Worm (Caenorhabditis elegans) whole organism, L2 larva: ENCODE results near the gene gly-20.
A peak's percentile ranks its signal among the peaks of the same experiment; 100 is the strongest.
"Not testable (repeated sequence)": the region's sequence is repeated elsewhere in the genome, so short reads cannot be mapped to it uniquely, and the experiment has no call there.

Experiments used
- C34F6.9 ChIP-seq: fragments of 150-350 bp; optimal IDR thresholded peaks from 2 replicates; lab custom pipeline; 2014; ENCODE audit warnings: missing biosample characterization, missing genetic modification characterization
- R02D3.7 ChIP-seq: fragments of 150-350 bp; optimal IDR thresholded peaks from 2 replicates; lab custom pipeline; 2014; ENCODE audit warnings: missing biosample characterization, missing genetic modification characterization
- Y55F3AM.14 ChIP-seq: fragments of 200-800 bp; sonication (Bioruptor generic); optimal IDR thresholded peaks from 2 replicates; lab custom pipeline; 2018; ENCODE audit warnings: mild to moderate bottlenecking, missing genetic modification characterization, missing compliant biosample characterization
- ZK546.5 ChIP-seq: sonication (generic microtip); optimal IDR thresholded peaks from 2 replicates; lab custom pipeline; 2017; ENCODE audit warnings: missing biosample characterization, missing genetic modification characterization
- alr-1 ChIP-seq: fragments of 150-350 bp; optimal IDR thresholded peaks from 2 replicates; lab custom pipeline; 2014; ENCODE audit warnings: missing biosample characterization, missing genetic modification characterization
- ama-1 ChIP-seq: fragments of 150-350 bp; optimal IDR thresholded peaks from 2 replicates; lab custom pipeline; 2018; ENCODE audit warnings: inconsistent platforms
- blmp-1 ChIP-seq: sonication (generic microtip); optimal IDR thresholded peaks from 2 replicates; lab custom pipeline; 2017; ENCODE audit warnings: missing genetic modification characterization, mild to moderate bottlenecking, missing compliant biosample characterization, antibody characterized with exemption, moderate library complexity; ENCODE audit not compliant: insufficient read depth
- ceh-16 ChIP-seq: fragments of 150-350 bp; optimal IDR thresholded peaks from 2 replicates; lab custom pipeline; 2014; ENCODE audit warnings: missing biosample characterization, missing genetic modification characterization
- ceh-82 ChIP-seq: fragments of 150-350 bp; optimal IDR thresholded peaks from 2 replicates; lab custom pipeline; 2014; ENCODE audit warnings: missing biosample characterization, missing genetic modification characterization
- crh-2 ChIP-seq: sonication (generic microtip); optimal IDR thresholded peaks from 2 replicates; lab custom pipeline; 2017; ENCODE audit warnings: missing biosample characterization, missing genetic modification characterization
- dmd-4 ChIP-seq: sonication (generic microtip); optimal IDR thresholded peaks from 2 replicates; lab custom pipeline; 2017; ENCODE audit warnings: missing biosample characterization, missing genetic modification characterization
- elt-1 ChIP-seq: fragments of 150-350 bp; optimal IDR thresholded peaks from 2 replicates; lab custom pipeline; 2014; ENCODE audit warnings: missing biosample characterization, missing genetic modification characterization
- elt-3 ChIP-seq: sonication (generic microtip); optimal IDR thresholded peaks from 2 replicates; lab custom pipeline; 2017; ENCODE audit warnings: missing biosample characterization, missing genetic modification characterization
- gmeb-1 ChIP-seq: fragments of 150-350 bp; optimal IDR thresholded peaks from 2 replicates; lab custom pipeline; 2014; ENCODE audit warnings: missing biosample characterization, missing genetic modification characterization
- lin-13 ChIP-seq: fragments of 150-350 bp; optimal IDR thresholded peaks from 2 replicates; lab custom pipeline; 2014; ENCODE audit warnings: missing biosample characterization, missing genetic modification reagents, missing genetic modification characterization
- lin-39 ChIP-seq: fragments of 150-350 bp; optimal IDR thresholded peaks from 2 replicates; lab custom pipeline; 2014; ENCODE audit warnings: missing biosample characterization, missing genetic modification reagents, missing genetic modification characterization
- lsy-2 ChIP-seq, 2 experiments: fragments of 150-350 bp in 1 of 2; sonication (generic microtip) in 1 of 2; optimal IDR thresholded peaks; 2 replicates each; lab custom pipeline; 2014 to 2017; ENCODE audit warnings: missing biosample characterization in 2 of 2, missing genetic modification characterization in 2 of 2
- mab-5 ChIP-seq: fragments of 150-350 bp; optimal IDR thresholded peaks from 2 replicates; lab custom pipeline; 2014; ENCODE audit warnings: missing biosample characterization, missing genetic modification characterization
- mdl-1 ChIP-seq, 2 experiments: fragments of 150-350 bp in 1 of 2; sonication (generic microtip) in 1 of 2; optimal IDR thresholded peaks; 2 replicates each; lab custom pipeline; 2017; ENCODE audit warnings: missing biosample characterization in 2 of 2, missing genetic modification characterization in 2 of 2
- nhr-10 ChIP-seq: sonication (generic microtip); optimal IDR thresholded peaks from 2 replicates; lab custom pipeline; 2017; ENCODE audit warnings: missing biosample characterization, missing genetic modification characterization
- nhr-12 ChIP-seq: fragments of 150-350 bp; optimal IDR thresholded peaks from 2 replicates; lab custom pipeline; 2014; ENCODE audit warnings: missing biosample characterization, missing genetic modification characterization
- nhr-21 ChIP-seq: fragments of 150-350 bp; optimal IDR thresholded peaks from 2 replicates; lab custom pipeline; 2014; ENCODE audit warnings: missing biosample characterization, missing genetic modification characterization
- nhr-23 ChIP-seq: fragments of 150-350 bp; optimal IDR thresholded peaks from 2 replicates; lab custom pipeline; 2014; ENCODE audit warnings: missing biosample characterization, missing genetic modification reagents, missing genetic modification characterization
- nhr-237 ChIP-seq: fragments of 150-350 bp; optimal IDR thresholded peaks from 2 replicates; lab custom pipeline; 2014; ENCODE audit warnings: missing biosample characterization, missing genetic modification characterization
- nhr-25 ChIP-seq: fragments of 150-350 bp; sonication (generic microtip); optimal IDR thresholded peaks from 3 replicates; lab custom pipeline; 2014; ENCODE audit warnings: missing biosample characterization, missing genetic modification characterization
- nhr-77 ChIP-seq: fragments of 150-350 bp; optimal IDR thresholded peaks from 2 replicates; lab custom pipeline; 2014; ENCODE audit warnings: missing biosample characterization, missing genetic modification characterization
- peb-1 ChIP-seq: fragments of 150-350 bp; optimal IDR thresholded peaks from 2 replicates; lab custom pipeline; 2014; ENCODE audit warnings: missing biosample characterization, missing genetic modification characterization
- skn-1 ChIP-seq: sonication (generic microtip); optimal IDR thresholded peaks from 2 replicates; lab custom pipeline; 2017; ENCODE audit warnings: missing biosample characterization, missing genetic modification characterization
- sma-3 ChIP-seq: sonication (generic microtip); optimal IDR thresholded peaks from 2 replicates; lab custom pipeline; 2016; ENCODE audit warnings: missing genetic modification reagents, missing genetic modification characterization, missing compliant biosample characterization
- sma-9 ChIP-seq, 2 experiments: fragments of 150-350 bp in 1 of 2; sonication (generic microtip) in 1 of 2; optimal IDR thresholded peaks; 2 replicates each; lab custom pipeline; 2014 to 2016; ENCODE audit warnings: missing genetic modification characterization in 2 of 2, mild to moderate bottlenecking in 1 of 2, missing biosample characterization in 1 of 2, missing compliant biosample characterization in 1 of 2, missing genetic modification reagents in 1 of 2, moderate library complexity in 1 of 2
- snpc-4 ChIP-seq: fragments of 150-350 bp; optimal IDR thresholded peaks from 2 replicates; lab custom pipeline; 2014; ENCODE audit warnings: missing biosample characterization, missing genetic modification characterization
- unc-39 ChIP-seq: fragments of 150-350 bp; optimal IDR thresholded peaks from 2 replicates; lab custom pipeline; 2014; ENCODE audit warnings: missing biosample characterization, missing genetic modification characterization
- unc-55 ChIP-seq: fragments of 150-350 bp; sonication (generic microtip); optimal IDR thresholded peaks from 3 replicates; lab custom pipeline; 2014; ENCODE audit warnings: missing biosample characterization, missing genetic modification reagents, missing genetic modification characterization
- zag-1 ChIP-seq: fragments of 150-350 bp; optimal IDR thresholded peaks from 2 replicates; lab custom pipeline; 2014; ENCODE audit warnings: missing biosample characterization, missing genetic modification characterization
- ztf-11 ChIP-seq: sonication (generic microtip); optimal IDR thresholded peaks from 2 replicates; lab custom pipeline; 2017; ENCODE audit warnings: missing biosample characterization, missing genetic modification characterization
- ztf-4 ChIP-seq: fragments of 150-350 bp; optimal IDR thresholded peaks from 2 replicates; lab custom pipeline; 2014; ENCODE audit warnings: missing biosample characterization, missing genetic modification characterization

gly-20 gene

ce11 chrV:11279564-11279963, 2.8 kb upstream of the gly-20 start:
- TF ChIP-seq zag-1 (tag; lab: Kevin White, UChicago) (no peak), skn-1 (no peak), peb-1 (no peak)
- TF ChIP-seq, all 48 proteins: peak for 0

- TF ChIP-seq dmd-4 (tag; lab: Kevin White, UChicago): no peak
- no peak for TF ChIP-seq mdl-1 (tag; optimal IDR thresholded peaks at IDR 0.05; lab: Kevin White, UChicago)
- no peak for TF ChIP-seq Y55F3AM.14 (GFP tag; lab: Kevin White, UChicago)
- no peak for TF ChIP-seq ztf-11 (tag; lab: Kevin White, UChicago)
- no peak for TF ChIP-seq ceh-82 (tag; lab: Kevin White, UChicago)
- TF ChIP-seq nhr-77 (tag; lab: Kevin White, UChicago): no peak
- no peak for TF ChIP-seq mab-5 (tag; lab: Kevin White, UChicago)
- TF ChIP-seq alr-1: no peak
- no peak for TF ChIP-seq crh-2
- no peak for TF ChIP-seq ztf-4 (tag; lab: Kevin White, UChicago)
- TF ChIP-seq sma-9 (GFP tag; optimal IDR thresholded peaks at IDR 0.05; lab: Kevin White, UChicago): peak; percentile 30
- TF ChIP-seq sma-9 (tag; optimal IDR thresholded peaks at IDR 0.05; lab: Kevin White, UChicago): no peak
- TF ChIP-seq lsy-2 (tag; optimal IDR thresholded peaks at IDR 0.05; lab: Kevin White, UChicago): peak in 1 of 2 experiments; percentile 25
- TF ChIP-seq nhr-237: no peak
- peak; percentile 11 for TF ChIP-seq unc-55 (GFP tag; lab: Kevin White, UChicago)
- no peak for TF ChIP-seq unc-39 (tag; lab: Kevin White, UChicago)
- no peak for TF ChIP-seq nhr-10 (tag; lab: Kevin White, UChicago)
- TF ChIP-seq ceh-16 (tag; lab: Kevin White, UChicago): no peak
- TF ChIP-seq elt-1 (tag; lab: Kevin White, UChicago): no peak
- peak; percentile 5 for TF ChIP-seq nhr-21 (tag; lab: Kevin White, UChicago)
- TF ChIP-seq elt-3 (tag; lab: Kevin White, UChicago): no peak
- TF ChIP-seq ama-1: no peak
- no peak for TF ChIP-seq blmp-1
- TF ChIP-seq C34F6.9 (tag; lab: Kevin White, UChicago): peak; percentile 26
- no peak for TF ChIP-seq nhr-23 (tag; lab: Kevin White, UChicago)
- no peak for TF ChIP-seq snpc-4 (tag; lab: Kevin White, UChicago)
These were observed 760 bp upstream of the gly-20 start for ce11 chrV:11281414-11282209.

- not testable (repeated sequence) for TF ChIP-seq ZK546.5 (tag; lab: Kevin White, UChicago); lin-13 (GFP tag; lab: Kevin White, UChicago); snpc-4 (tag; lab: Kevin White, UChicago)
- TF ChIP-seq, all 48 proteins: peak for 0; not testable (repeated sequence) for 48
These were observed 3.7 kb downstream of the gly-20 start, which contains the start of gene C03E10.3 for ce11 chrV:11286114-11286513. Gene C03E10.3, plus strand, starts transcription at chrV:11286414.

- TF ChIP-seq nhr-10 (tag; lab: Kevin White, UChicago) (no peak), sma-9 (GFP tag; optimal IDR thresholded peaks at IDR 0.05; lab: Kevin White, UChicago) (no peak), sma-9 (tag; optimal IDR thresholded peaks at IDR 0.05; lab: Kevin White, UChicago) (no peak), C34F6.9 (tag; lab: Kevin White, UChicago) (no peak), R02D3.7 (tag; lab: Kevin White, UChicago) (no peak), nhr-23 (tag; lab: Kevin White, UChicago) (no peak), sma-3 (GFP tag; lab: Kevin White, UChicago) (no peak), ztf-11 (tag; lab: Kevin White, UChicago) (no peak), nhr-12 (tag; lab: Kevin White, UChicago) (no peak), nhr-25 (tag; lab: Kevin White, UChicago) (no peak), zag-1 (tag; lab: Kevin White, UChicago) (no peak), lin-39 (no peak), ztf-4 (tag; lab: Kevin White, UChicago) (no peak), ama-1 (no peak), peb-1 (no peak), gmeb-1 (no peak)
- TF ChIP-seq, all 48 proteins: peak for 0
These were observed 8.5 kb downstream of the gly-20 start, which contains the start of gene C03E10.1 for ce11 chrV:11290888-11291287. Gene C03E10.1, plus strand, starts transcription at chrV:11291188.
